Worm (Caenorhabditis elegans) whole organism, young adult: ENCODE data around the gene srh-266.

Experiments used
- ama-1 ChIP-seq, 3 experiments: fragments of 150-350 bp in 1 of 3; sonication (generic microtip) in 2 of 3; optimal IDR thresholded peaks; 2 replicates each; lab custom pipeline; 2014 to 2018; ENCODE audit warnings: missing biosample characterization in 2 of 3, missing genetic modification characterization in 2 of 3, missing genetic modification reagents in 2 of 3
- let-526 ChIP-seq: fragments of 200-800 bp; sonication (Bioruptor generic); IDR thresholded peaks from 2 replicates; pipeline ENCODE4 v1.3.6; 2022; ENCODE audit warnings: missing genetic modification reagents, missing genetic modification characterization, missing compliant biosample characterization
- lin-26 ChIP-seq: fragments of 200-800 bp; sonication (Bioruptor generic); IDR thresholded peaks from 2 replicates; pipeline ENCODE4 v1.3.6; 2022; ENCODE audit warnings: missing genetic modification reagents, missing genetic modification characterization, missing compliant biosample characterization
- unc-62 ChIP-seq: fragments of 150-350 bp; optimal IDR thresholded peaks from 2 replicates; lab custom pipeline; 2014; ENCODE audit warnings: missing biosample characterization, missing genetic modification reagents, missing genetic modification characterization

DNA sequence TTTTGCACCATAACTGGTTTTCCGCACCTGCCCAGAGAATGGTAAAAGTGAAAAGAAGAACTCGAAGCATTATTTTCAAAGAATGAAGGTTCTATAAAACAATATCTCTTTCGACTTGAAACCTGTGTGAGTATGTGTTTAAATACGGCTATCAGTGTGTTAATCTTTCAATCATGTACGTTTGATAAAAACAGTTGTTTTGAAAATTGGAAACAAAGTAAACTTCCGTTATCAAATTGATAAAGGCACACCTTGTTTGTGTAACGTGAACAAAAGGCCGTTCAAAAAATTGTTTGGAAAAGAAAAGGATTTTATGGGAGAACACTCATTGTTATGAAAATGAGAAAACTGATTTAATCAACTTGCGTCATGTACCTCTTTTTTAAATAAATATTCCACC, 38.3 kb upstream of the srh-266 start, which contains the start of gene F48G7.7:
- TF ChIP-seq lin-26 (GFP tag; lab: Robert Waterston, UW) (no peak), unc-62 (no peak), ama-1 (optimal IDR thresholded peaks at IDR 0.05; lab: Kevin White, UChicago) (no peak), ama-1 (GFP tag; optimal IDR thresholded peaks at IDR 0.05; lab: Kevin White, UChicago) (no peak), let-526 (GFP tag; lab: Robert Waterston, UW) (no peak)
